Fruit fly (Drosophila melanogaster): ENCODE results near the gene ZC3H3.
A peak's percentile ranks its signal among the peaks of the same experiment; 100 is the strongest.

- no peak for TF ChIP-seq Clk (GFP tag; optimal IDR thresholded peaks at IDR 0.05)
- no peak for TF ChIP-seq pad (GFP tag; optimal IDR thresholded peaks at IDR 0.05)
- no peak for TF ChIP-seq cnc (optimal IDR thresholded peaks at IDR 0.05)
- TF ChIP-seq CG12768 (GFP tag; optimal IDR thresholded peaks at IDR 0.05): peak; percentile 50
- TF ChIP-seq tj (GFP tag; optimal IDR thresholded peaks at IDR 0.05): peak; percentile 59
- TF ChIP-seq CG11617 (GFP tag; optimal IDR thresholded peaks at IDR 0.05): no peak
- TF ChIP-seq Mnt (GFP tag; optimal IDR thresholded peaks at IDR 0.05): no peak
- TF ChIP-seq kay (GFP tag; ENCODE audit: borderline replicate concordance): no peak
- no peak for TF ChIP-seq toe (GFP tag; optimal IDR thresholded peaks at IDR 0.05)
- TF ChIP-seq CG33017 (tag; optimal IDR thresholded peaks at IDR 0.05): no peak
- TF ChIP-seq CG5204 (GFP tag; optimal IDR thresholded peaks at IDR 0.05): no peak
These were observed 49.3 kb downstream of the ZC3H3 start for dm6 chr3L:8460050-8460878.
